Fruit fly (Drosophila melanogaster): Measurements from ENCODE around the gene osa.

The osa gene

dm6 chr3R:17655040-17655439 lies 63.1 kb downstream of the osa start (continued):
- no peak for TF ChIP-seq CG15514 (GFP tag; optimal IDR thresholded peaks at IDR 0.05)
- no peak for TF ChIP-seq CG13287 (GFP tag; IDR thresholded peaks at IDR 0.05; ENCODE audit: partially characterized antibody)
- no peak for TF ChIP-seq sisA (GFP tag; IDR thresholded peaks at IDR 0.05)
- TF ChIP-seq peb (GFP tag; IDR thresholded peaks at IDR 0.05) = no peak
- TF ChIP-seq fd64A (GFP tag; optimal IDR thresholded peaks at IDR 0.05) = peak; percentile 31
- TF ChIP-seq Abd-B (GFP tag; optimal IDR thresholded peaks at IDR 0.05) = no peak
- TF ChIP-seq zfh2 (GFP tag; optimal IDR thresholded peaks at IDR 0.05) = no peak
- peak; percentile 58 for TF ChIP-seq gcm (GFP tag; optimal IDR thresholded peaks at IDR 0.05)
- no peak for TF ChIP-seq CG12659 (GFP tag; optimal IDR thresholded peaks at IDR 0.05)
- peak; percentile 30 for TF ChIP-seq Sox100B (GFP tag; optimal IDR thresholded peaks at IDR 0.05)
- peak; percentile 5 for TF ChIP-seq CG18262 (tag; optimal IDR thresholded peaks at IDR 0.05)
- no peak for TF ChIP-seq CG7357 (GFP tag; IDR thresholded peaks at IDR 0.05)
- no peak for TF ChIP-seq Deaf1 (tag; optimal IDR thresholded peaks at IDR 0.05)
- TF ChIP-seq stwl (tag; optimal IDR thresholded peaks at IDR 0.05) = peak; percentile 69
- TF ChIP-seq Hand (GFP tag; optimal IDR thresholded peaks at IDR 0.05) = no peak
- TF ChIP-seq Bgb (GFP tag; IDR thresholded peaks at IDR 0.05; ENCODE audit: partially characterized antibody) = no peak
- peak; percentile 21 for TF ChIP-seq CG12744 (GFP tag; optimal IDR thresholded peaks at IDR 0.05)
- TF ChIP-seq CG3407 (GFP tag; optimal IDR thresholded peaks at IDR 0.05) = peak; percentile 16
- TF ChIP-seq CG9437 (GFP tag; optimal IDR thresholded peaks at IDR 0.05) = peak; percentile 1
- TF ChIP-seq CG12299 (tag; optimal IDR thresholded peaks at IDR 0.05) = no peak
- TF ChIP-seq chn (GFP tag; optimal IDR thresholded peaks at IDR 0.05) = no peak
- TF ChIP-seq CG18619 (GFP tag; optimal IDR thresholded peaks at IDR 0.05) = no peak
- TF ChIP-seq CG3163 (GFP tag; optimal IDR thresholded peaks at IDR 0.05) = no peak
- TF ChIP-seq Dll (GFP tag; IDR thresholded peaks at IDR 0.05; ENCODE audit: partially characterized antibody) = no peak
- TF ChIP-seq CG18764 (GFP tag; optimal IDR thresholded peaks at IDR 0.05) = no peak
- TF ChIP-seq pho (GFP tag; optimal IDR thresholded peaks at IDR 0.05) = no peak
- no peak for TF ChIP-seq Sry-δ (GFP tag; optimal IDR thresholded peaks at IDR 0.05)
- no peak for TF ChIP-seq CG6175 (GFP tag; IDR thresholded peaks at IDR 0.05)
- TF ChIP-seq klu (GFP tag; IDR thresholded peaks at IDR 0.05) = no peak
- no peak for TF ChIP-seq Hmr (GFP tag; optimal IDR thresholded peaks at IDR 0.05)
- no peak for TF ChIP-seq Nf-YB (GFP tag; optimal IDR thresholded peaks at IDR 0.05)

dm6 chr3R:17653879-17654278 lies 64.3 kb downstream of the osa start:
- TF ChIP-seq Deaf1 (tag; optimal IDR thresholded peaks at IDR 0.05) (peak; percentile 80), Abd-B (GFP tag; optimal IDR thresholded peaks at IDR 0.05) (no peak), Dbx (GFP tag; IDR thresholded peaks at IDR 0.05) (no peak), Nf-YC (tag; optimal IDR thresholded peaks at IDR 0.05) (peak; percentile 13), pros (GFP tag; optimal IDR thresholded peaks at IDR 0.05) (peak; percentile 70), Trl (optimal IDR thresholded peaks at IDR 0.05) (peak in 1 of 2 experiments; percentile 46), Trl (GFP tag; optimal IDR thresholded peaks at IDR 0.05) (no peak)

DNA sequence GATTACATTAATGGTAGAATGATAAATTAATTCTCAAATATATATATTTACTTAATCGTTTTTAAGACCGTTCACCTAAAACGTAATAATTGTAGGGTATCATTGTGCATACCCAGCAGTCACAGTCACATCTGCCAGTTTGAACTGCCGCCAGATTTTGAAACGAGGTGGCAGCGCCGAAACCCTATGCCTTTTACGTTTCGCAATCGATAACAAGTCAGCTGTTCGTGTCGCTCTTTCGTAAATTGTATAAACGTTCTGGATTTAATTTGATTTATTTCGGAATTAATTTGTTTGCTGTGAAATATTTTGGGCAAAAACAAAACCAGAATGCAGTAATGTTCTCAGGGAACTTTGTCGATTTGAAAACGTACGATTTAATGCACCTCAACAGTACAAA lies 70.7 kb downstream of the osa start, which contains the start of gene CG14322:
Gene CG14322, plus strand, starts transcription at position 236 of the 400 bp plus-strand sequence.
- TF ChIP-seq dan (GFP tag; IDR thresholded peaks at IDR 0.05) (no peak), CG9932 (GFP tag; IDR thresholded peaks at IDR 0.05) (peak; percentile 65), z (GFP tag; IDR thresholded peaks at IDR 0.05) (no peak), CG9437 (GFP tag; optimal IDR thresholded peaks at IDR 0.05) (peak; percentile 97), CG12219 (GFP tag; optimal IDR thresholded peaks at IDR 0.05) (no peak), H2.0 (GFP tag; IDR thresholded peaks at IDR 0.05) (no peak), CG15479 (GFP tag; optimal IDR thresholded peaks at IDR 0.05) (peak; percentile 62), Dek (tag; optimal IDR thresholded peaks at IDR 0.05) (no peak), stwl (tag; optimal IDR thresholded peaks at IDR 0.05) (peak; percentile 77), CG17359 (tag; optimal IDR thresholded peaks at IDR 0.05) (no peak), seq (GFP tag; IDR thresholded peaks at IDR 0.05) (no peak), dpn (GFP tag; optimal IDR thresholded peaks at IDR 0.05) (peak in 1 of 2 experiments; percentile 25), CG34422 (GFP tag; IDR thresholded peaks at IDR 0.05) (no peak), pho (GFP tag; optimal IDR thresholded peaks at IDR 0.05) (no peak), chn (GFP tag; optimal IDR thresholded peaks at IDR 0.05) (no peak), C15 (GFP tag; IDR thresholded peaks at IDR 0.05) (no peak), Hand (GFP tag; optimal IDR thresholded peaks at IDR 0.05) (no peak), CG30403 (GFP tag; optimal IDR thresholded peaks at IDR 0.05) (peak; percentile 5), mld (GFP tag; IDR thresholded peaks at IDR 0.05; ENCODE audit: partially characterized antibody) (no peak)
